Fruit fly (Drosophila melanogaster) whole organism, prepupa: ENCODE data around the gene Cdk12.

Experiments used
- CG11762 ChIP-seq: fragments of 200-800 bp; sonication (Bioruptor generic); optimal IDR thresholded peaks from 3 replicates; lab custom pipeline; 2016; ENCODE audit warnings: missing biosample characterization, missing genetic modification characterization; ENCODE audit not compliant: insufficient read depth
- CG7368 ChIP-seq: fragments of 200-800 bp; sonication (Bioruptor generic); optimal IDR thresholded peaks from 3 replicates; lab custom pipeline; 2016; ENCODE audit warnings: missing biosample characterization, missing genetic modification characterization
- Ets21C ChIP-seq: fragments of 200-800 bp; sonication (Bioruptor generic); optimal IDR thresholded peaks from 3 replicates; lab custom pipeline; 2016; ENCODE audit warnings: missing biosample characterization, missing genetic modification characterization
- Sox15 ChIP-seq: fragments of 200-800 bp; sonication (Bioruptor generic); optimal IDR thresholded peaks from 3 replicates; lab custom pipeline; 2016; ENCODE audit warnings: missing biosample characterization, missing genetic modification characterization

DNA sequence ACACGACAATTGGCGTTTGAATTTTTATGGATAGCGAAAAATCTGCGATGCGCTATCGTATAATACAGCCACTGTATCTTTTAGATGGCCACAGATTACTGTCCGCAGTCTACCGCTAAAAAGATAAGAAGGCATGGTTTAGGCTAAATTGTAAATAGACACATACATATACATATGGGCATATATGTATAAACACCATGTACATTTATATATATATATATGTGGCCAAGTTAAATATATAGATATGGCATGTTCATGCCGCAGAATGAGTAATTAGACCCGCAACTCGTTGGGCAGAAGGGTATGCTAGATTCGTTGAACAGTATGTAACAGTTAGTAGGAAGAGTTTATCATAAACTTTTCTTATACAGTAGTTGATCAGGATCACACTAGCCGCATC, 46.0 kb downstream of the Cdk12 start, which contains the start of gene CapaR:
- TF ChIP-seq CG7368 (GFP tag; lab: Kevin White, UChicago), result no peak
- no peak for TF ChIP-seq CG11762 (GFP tag; lab: Kevin White, UChicago)
- no peak for TF ChIP-seq Ets21C
- TF ChIP-seq Sox15 (GFP tag; lab: Kevin White, UChicago), result no peak
